Worm (Caenorhabditis elegans): Measurements from ENCODE around the gene F46F3.3.

- TF ChIP-seq him-1 (tag; optimal IDR thresholded peaks at IDR 0.05) (no peak), dao-5 (tag; optimal IDR thresholded peaks at IDR 0.05) (no peak), W03F9.2 (tag; optimal IDR thresholded peaks at IDR 0.05) (no peak)
These were observed 49.7 kb downstream of the F46F3.3 start for ce11 chrV:11716930-11717329.

All from whole organism, L4/young adult.